Worm (Caenorhabditis elegans): ENCODE results near the gene T23G7.2.

- no peak for TF ChIP-seq lin-39 (tag; optimal IDR thresholded peaks at IDR 0.05)
- no peak for TF ChIP-seq lsy-2 (tag; optimal IDR thresholded peaks at IDR 0.05)
- TF ChIP-seq dmd-4 (tag; optimal IDR thresholded peaks at IDR 0.05) = no peak
- no peak for TF ChIP-seq unc-62 (GFP tag; optimal IDR thresholded peaks at IDR 0.05)
- no peak for TF ChIP-seq skn-1 (tag; optimal IDR thresholded peaks at IDR 0.05)
- TF ChIP-seq ceh-16 (tag; optimal IDR thresholded peaks at IDR 0.05) = no peak
- peak; percentile 60 for TF ChIP-seq ama-1 (optimal IDR thresholded peaks at IDR 0.05)
- no peak for TF ChIP-seq gmeb-1 (tag; optimal IDR thresholded peaks at IDR 0.05)
Measured at ce11 chrII:9163348-9163747, 9.4 kb downstream of the T23G7.2 start.
